Worm (Caenorhabditis elegans): ENCODE measurements around the gene epn-1.

epn-1 gene

ce11 chrX:14787557-14787932, 30.8 kb downstream of the epn-1 start:
- peak; percentile 41 for TF ChIP-seq nhr-25 (tag; optimal IDR thresholded peaks at IDR 0.05)
- peak; percentile 72 for TF ChIP-seq elt-2 (tag; optimal IDR thresholded peaks at IDR 0.05)
- no peak for TF ChIP-seq zag-1 (tag; optimal IDR thresholded peaks at IDR 0.05)
- TF ChIP-seq nhr-67 (tag; optimal IDR thresholded peaks at IDR 0.05) = no peak
- peak; percentile 36 for TF ChIP-seq pqm-1 (tag; optimal IDR thresholded peaks at IDR 0.05)

- peak; percentile 49 for TF ChIP-seq mdl-1 (tag; optimal IDR thresholded peaks at IDR 0.05)
- no peak for TF ChIP-seq ztf-11 (tag; optimal IDR thresholded peaks at IDR 0.05)
- peak; percentile 23 for TF ChIP-seq nhr-23 (tag; optimal IDR thresholded peaks at IDR 0.05)
- peak; percentile 9 for TF ChIP-seq jun-1 (tag; optimal IDR thresholded peaks at IDR 0.05)
- TF ChIP-seq nhr-237 (tag; optimal IDR thresholded peaks at IDR 0.05) = no peak
- no peak for TF ChIP-seq elt-1 (tag; optimal IDR thresholded peaks at IDR 0.05)
- no peak for TF ChIP-seq ceh-9 (tag; optimal IDR thresholded peaks at IDR 0.05)
- no peak for TF ChIP-seq mml-1 (tag; optimal IDR thresholded peaks at IDR 0.05)
- no peak for TF ChIP-seq daf-12 (tag; optimal IDR thresholded peaks at IDR 0.05)
- TF ChIP-seq elt-2 (tag; optimal IDR thresholded peaks at IDR 0.05) = peak; percentile 58
- TF ChIP-seq nhr-76 (tag; optimal IDR thresholded peaks at IDR 0.05) = no peak
- no peak for TF ChIP-seq fos-1 (tag; optimal IDR thresholded peaks at IDR 0.05)
- no peak for TF ChIP-seq ceh-28 (tag; optimal IDR thresholded peaks at IDR 0.05)
- TF ChIP-seq nfya-1 (tag; optimal IDR thresholded peaks at IDR 0.05; ENCODE audit: insufficient read depth) = peak; percentile 15
- no peak for TF ChIP-seq R02D3.7 (tag; optimal IDR thresholded peaks at IDR 0.05)
- no peak for TF ChIP-seq egl-27 (tag; optimal IDR thresholded peaks at IDR 0.05)
- TF ChIP-seq lin-15B (tag; optimal IDR thresholded peaks at IDR 0.05) = no peak
- no peak for TF ChIP-seq skn-1 (tag; optimal IDR thresholded peaks at IDR 0.05)
- no peak for TF ChIP-seq nhr-77 (tag; optimal IDR thresholded peaks at IDR 0.05)
- TF ChIP-seq elt-3 (tag; optimal IDR thresholded peaks at IDR 0.05) = no peak
- no peak for TF ChIP-seq unc-62 (GFP tag; optimal IDR thresholded peaks at IDR 0.05)
- TF ChIP-seq nhr-28 (tag; optimal IDR thresholded peaks at IDR 0.05) = no peak
- TF ChIP-seq unc-39 (tag; optimal IDR thresholded peaks at IDR 0.05) = no peak
- TF ChIP-seq snpc-4 (tag; optimal IDR thresholded peaks at IDR 0.05) = no peak
- no peak for TF ChIP-seq aly-2 (tag; optimal IDR thresholded peaks at IDR 0.05)
- TF ChIP-seq nhr-25 (tag; optimal IDR thresholded peaks at IDR 0.05) = peak; percentile 66
- TF ChIP-seq nhr-43 (tag; optimal IDR thresholded peaks at IDR 0.05; ENCODE audit: poor library complexity, severe bottlenecking) = peak; percentile 59
Measured at ce11 chrX:14786821-14787556, 31.3 kb downstream of the epn-1 start.

ce11 chrX:14783434-14784142, 34.7 kb downstream of the epn-1 start:
- no peak for TF ChIP-seq nhr-28 (tag; optimal IDR thresholded peaks at IDR 0.05)
- no peak for TF ChIP-seq mml-1 (tag; optimal IDR thresholded peaks at IDR 0.05)
- TF ChIP-seq zag-1 (tag; optimal IDR thresholded peaks at IDR 0.05) = no peak
- peak; percentile 48 for TF ChIP-seq pqm-1 (tag; optimal IDR thresholded peaks at IDR 0.05)
- peak; percentile 40 for TF ChIP-seq mdl-1 (tag; optimal IDR thresholded peaks at IDR 0.05)
- TF ChIP-seq elt-2 (tag; optimal IDR thresholded peaks at IDR 0.05) = peak; percentile 91
- peak; percentile 23 for TF ChIP-seq jun-1 (tag; optimal IDR thresholded peaks at IDR 0.05)

- no peak for TF ChIP-seq pqm-1 (tag; optimal IDR thresholded peaks at IDR 0.05)
- TF ChIP-seq lsy-12 (tag; optimal IDR thresholded peaks at IDR 0.05) = no peak
- TF ChIP-seq nhr-23 (tag; optimal IDR thresholded peaks at IDR 0.05) = peak; percentile 55
- no peak for TF ChIP-seq unc-62 (GFP tag; optimal IDR thresholded peaks at IDR 0.05)
- peak; percentile 35 for TF ChIP-seq nhr-43 (tag; optimal IDR thresholded peaks at IDR 0.05; ENCODE audit: poor library complexity, severe bottlenecking)
- TF ChIP-seq ama-1 (optimal IDR thresholded peaks at IDR 0.05) = no peak
- TF ChIP-seq fos-1 (tag; optimal IDR thresholded peaks at IDR 0.05) = no peak
- TF ChIP-seq nhr-25 (tag; optimal IDR thresholded peaks at IDR 0.05) = no peak
- TF ChIP-seq ztf-11 (tag; optimal IDR thresholded peaks at IDR 0.05) = no peak
Measured at ce11 chrX:14780176-14780575, 38.1 kb downstream of the epn-1 start.

- TF ChIP-seq tbx-2 (tag; optimal IDR thresholded peaks at IDR 0.05) (no peak), nhr-43 (tag; optimal IDR thresholded peaks at IDR 0.05; ENCODE audit: poor library complexity, severe bottlenecking) (no peak), ceh-9 (tag; optimal IDR thresholded peaks at IDR 0.05) (no peak), jun-1 (tag; optimal IDR thresholded peaks at IDR 0.05) (no peak), egl-27 (tag; optimal IDR thresholded peaks at IDR 0.05) (no peak), fkh-2 (tag; optimal IDR thresholded peaks at IDR 0.05) (no peak), ceh-28 (tag; optimal IDR thresholded peaks at IDR 0.05) (no peak), nhr-28 (tag; optimal IDR thresholded peaks at IDR 0.05) (no peak), lin-39 (tag; optimal IDR thresholded peaks at IDR 0.05) (no peak), zag-1 (tag; optimal IDR thresholded peaks at IDR 0.05) (no peak), elt-2 (tag; optimal IDR thresholded peaks at IDR 0.05) (no peak), ceh-16 (tag; optimal IDR thresholded peaks at IDR 0.05) (no peak), elt-3 (tag; optimal IDR thresholded peaks at IDR 0.05) (no peak), ZK546.5 (tag; optimal IDR thresholded peaks at IDR 0.05) (no peak), nfya-1 (tag; optimal IDR thresholded peaks at IDR 0.05; ENCODE audit: insufficient read depth) (no peak), snpc-4 (tag; optimal IDR thresholded peaks at IDR 0.05) (no peak), lsy-12 (tag; optimal IDR thresholded peaks at IDR 0.05) (no peak), nhr-11 (tag; optimal IDR thresholded peaks at IDR 0.05) (no peak), fos-1 (tag; optimal IDR thresholded peaks at IDR 0.05) (no peak), sea-2 (GFP tag; optimal IDR thresholded peaks at IDR 0.05) (no peak)
Measured at ce11 chrX:14778112-14778511, 40.2 kb downstream of the epn-1 start.

All from whole organism, L3 larva.